Fruit fly (Drosophila melanogaster) whole organism, wandering third instar larva: Measurements from ENCODE around the gene CG9286.

Experiments used
- Abd-B ChIP-seq: fragments of >200 bp; optimal IDR thresholded peaks from 2 replicates; lab custom pipeline; 2017; ENCODE audit warnings: missing biosample characterization, missing genetic modification characterization
- Hr78 ChIP-seq: fragments of >200 bp; optimal IDR thresholded peaks from 2 replicates; lab custom pipeline; 2017; ENCODE audit warnings: missing biosample characterization, missing genetic modification characterization
- Jra ChIP-seq: sonication (Bioruptor generic); optimal IDR thresholded peaks from 2 replicates; lab custom pipeline; 2016; ENCODE audit warnings: missing biosample characterization, missing genetic modification characterization
- jim ChIP-seq: fragments of 175-275, 200-325 bp; sonication (Bioruptor generic); optimal IDR thresholded peaks from 2 replicates; lab custom pipeline; 2016; ENCODE audit warnings: missing biosample characterization, mild to moderate bottlenecking, missing genetic modification characterization

dm6 chr3R:13789617-13790277 lies 9.0 kb downstream of the CG9286 start:
- no peak for TF ChIP-seq Abd-B (GFP tag; lab: Kevin White, UChicago)
- no peak for TF ChIP-seq jim (GFP tag; lab: Kevin White, UChicago)
- no peak for TF ChIP-seq Hr78
- TF ChIP-seq Jra (GFP tag; lab: Kevin White, UChicago), result no peak
